Worm (Caenorhabditis elegans) whole organism, mixed stage, embryonic: Measurements from ENCODE around the gene sri-30.

Experiments used
- ces-1 ChIP-seq: fragments of 150-350 bp; optimal IDR thresholded peaks from 2 replicates; lab custom pipeline; 2014; ENCODE audit warnings: missing biosample characterization, missing genetic modification reagents, missing genetic modification characterization
- cnd-1 ChIP-seq: fragments of 200-800 bp; sonication (Bioruptor generic); optimal IDR thresholded peaks from 2 replicates; lab custom pipeline; 2018; ENCODE audit warnings: mild to moderate bottlenecking, missing genetic modification characterization, missing compliant biosample characterization
- elt-3 ChIP-seq: fragments of 150-350 bp; optimal IDR thresholded peaks from 2 replicates; lab custom pipeline; 2014; ENCODE audit warnings: missing biosample characterization, missing genetic modification characterization
- flh-1 ChIP-seq: fragments of 200-800 bp; sonication (Bioruptor generic); optimal IDR thresholded peaks from 2 replicates; lab custom pipeline; 2018; ENCODE audit warnings: mild to moderate bottlenecking, missing genetic modification characterization, moderate library complexity, missing compliant biosample characterization
- lin-13 ChIP-seq: fragments of 150-350 bp; optimal IDR thresholded peaks from 2 replicates; lab custom pipeline; 2014; ENCODE audit warnings: missing biosample characterization, missing genetic modification characterization
- mep-1 ChIP-seq: fragments of 150-350 bp; optimal IDR thresholded peaks from 2 replicates; lab custom pipeline; 2017; ENCODE audit warnings: missing biosample characterization, missing genetic modification reagents, missing genetic modification characterization, inconsistent platforms
- nhr-28 ChIP-seq: fragments of 150-350 bp; optimal IDR thresholded peaks from 2 replicates; lab custom pipeline; 2014; ENCODE audit warnings: missing biosample characterization, missing genetic modification characterization
- snpc-4 ChIP-seq: fragments of 150-350 bp; optimal IDR thresholded peaks from 2 replicates; lab custom pipeline; 2014; ENCODE audit warnings: missing biosample characterization, missing genetic modification characterization
- unc-62 ChIP-seq: fragments of 150-350 bp; optimal IDR thresholded peaks from 2 replicates; lab custom pipeline; 2014; ENCODE audit warnings: missing biosample characterization, missing genetic modification reagents, missing genetic modification characterization

DNA sequence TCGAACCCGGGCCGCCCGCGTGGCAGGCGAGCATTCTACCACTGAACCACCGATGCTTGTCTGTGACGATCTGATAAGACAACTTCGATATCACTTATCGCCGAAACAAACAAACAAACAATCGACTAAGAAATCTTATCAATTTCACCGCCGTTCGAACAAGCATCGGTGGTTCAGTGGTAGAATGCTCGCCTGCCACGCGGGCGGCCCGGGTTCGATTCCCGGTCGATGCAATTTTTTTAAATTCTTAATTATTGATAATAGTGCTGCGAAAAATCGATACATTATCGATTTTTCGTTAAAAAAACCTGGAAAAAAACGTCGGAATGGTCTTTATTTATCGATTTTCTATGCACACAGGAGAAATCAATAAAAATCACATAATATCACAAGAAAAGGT lies 16.2 kb downstream of the sri-30 start:
- no peak for TF ChIP-seq cnd-1 (tag; lab: Kevin White, UChicago)
- TF ChIP-seq elt-3 (tag; lab: Kevin White, UChicago): no peak
- no peak for TF ChIP-seq unc-62 (GFP tag; lab: Kevin White, UChicago)
- no peak for TF ChIP-seq snpc-4 (tag; lab: Kevin White, UChicago)
- TF ChIP-seq nhr-28 (tag; lab: Kevin White, UChicago): no peak
- no peak for TF ChIP-seq lin-13
- no peak for TF ChIP-seq ces-1 (GFP tag; lab: Kevin White, UChicago)
- TF ChIP-seq flh-1 (GFP tag; lab: Kevin White, UChicago): no peak
- no peak for TF ChIP-seq mep-1 (tag; lab: Kevin White, UChicago)
